Worm (Caenorhabditis elegans) whole organism, L2 larva: Measurements from ENCODE around the gene Y65A5A.1.

Experiments
- C34F6.9 ChIP-seq: fragments of 150-350 bp; optimal IDR thresholded peaks from 2 replicates; lab custom pipeline; 2014; ENCODE audit warnings: missing biosample characterization, missing genetic modification characterization
- F13H6.1 ChIP-seq: sonication (generic microtip); optimal IDR thresholded peaks from 2 replicates; lab custom pipeline; 2016; ENCODE audit warnings: missing genetic modification characterization, missing compliant biosample characterization
- R02D3.7 ChIP-seq: fragments of 150-350 bp; optimal IDR thresholded peaks from 2 replicates; lab custom pipeline; 2014; ENCODE audit warnings: missing biosample characterization, missing genetic modification characterization
- Y55F3AM.14 ChIP-seq: fragments of 200-800 bp; sonication (Bioruptor generic); optimal IDR thresholded peaks from 2 replicates; lab custom pipeline; 2018; ENCODE audit warnings: mild to moderate bottlenecking, missing genetic modification characterization, missing compliant biosample characterization
- ZK546.5 ChIP-seq: sonication (generic microtip); optimal IDR thresholded peaks from 2 replicates; lab custom pipeline; 2017; ENCODE audit warnings: missing biosample characterization, missing genetic modification characterization
- alr-1 ChIP-seq: fragments of 150-350 bp; optimal IDR thresholded peaks from 2 replicates; lab custom pipeline; 2014; ENCODE audit warnings: missing biosample characterization, missing genetic modification characterization
- aly-2 ChIP-seq: fragments of 150-350 bp; optimal IDR thresholded peaks from 2 replicates; lab custom pipeline; 2014; ENCODE audit warnings: missing biosample characterization, missing genetic modification characterization
- ama-1 ChIP-seq: fragments of 150-350 bp; optimal IDR thresholded peaks from 2 replicates; lab custom pipeline; 2018; ENCODE audit warnings: inconsistent platforms
- blmp-1 ChIP-seq: sonication (generic microtip); optimal IDR thresholded peaks from 2 replicates; lab custom pipeline; 2017; ENCODE audit warnings: missing genetic modification characterization, mild to moderate bottlenecking, missing compliant biosample characterization, antibody characterized with exemption, moderate library complexity; ENCODE audit not compliant: insufficient read depth
- ceh-16 ChIP-seq: fragments of 150-350 bp; optimal IDR thresholded peaks from 2 replicates; lab custom pipeline; 2014; ENCODE audit warnings: missing biosample characterization, missing genetic modification characterization
- ceh-82 ChIP-seq: fragments of 150-350 bp; optimal IDR thresholded peaks from 2 replicates; lab custom pipeline; 2014; ENCODE audit warnings: missing biosample characterization, missing genetic modification characterization
- crh-2 ChIP-seq: sonication (generic microtip); optimal IDR thresholded peaks from 2 replicates; lab custom pipeline; 2017; ENCODE audit warnings: missing biosample characterization, missing genetic modification characterization
- dmd-4 ChIP-seq: sonication (generic microtip); optimal IDR thresholded peaks from 2 replicates; lab custom pipeline; 2017; ENCODE audit warnings: missing biosample characterization, missing genetic modification characterization
- egl-27 ChIP-seq: sonication (generic microtip); optimal IDR thresholded peaks from 3 replicates; lab custom pipeline; 2017; ENCODE audit warnings: missing biosample characterization, missing genetic modification reagents, missing genetic modification characterization
- elt-1 ChIP-seq: fragments of 150-350 bp; optimal IDR thresholded peaks from 2 replicates; lab custom pipeline; 2014; ENCODE audit warnings: missing biosample characterization, missing genetic modification characterization
- elt-3 ChIP-seq: sonication (generic microtip); optimal IDR thresholded peaks from 2 replicates; lab custom pipeline; 2017; ENCODE audit warnings: missing biosample characterization, missing genetic modification characterization
- fos-1 ChIP-seq: fragments of 150-350 bp; optimal IDR thresholded peaks from 2 replicates; lab custom pipeline; 2014; ENCODE audit warnings: missing biosample characterization, missing genetic modification characterization
- gmeb-1 ChIP-seq: fragments of 150-350 bp; optimal IDR thresholded peaks from 2 replicates; lab custom pipeline; 2014; ENCODE audit warnings: missing biosample characterization, missing genetic modification characterization
- lin-11 ChIP-seq: fragments of 150-350 bp; sonication (generic microtip); optimal IDR thresholded peaks from 2 replicates; lab custom pipeline; 2014; ENCODE audit warnings: missing biosample characterization, missing genetic modification characterization, inconsistent platforms, mixed read lengths
- lin-13 ChIP-seq: fragments of 150-350 bp; optimal IDR thresholded peaks from 2 replicates; lab custom pipeline; 2014; ENCODE audit warnings: missing biosample characterization, missing genetic modification reagents, missing genetic modification characterization
- lin-39 ChIP-seq: fragments of 150-350 bp; optimal IDR thresholded peaks from 2 replicates; lab custom pipeline; 2014; ENCODE audit warnings: missing biosample characterization, missing genetic modification reagents, missing genetic modification characterization
- mab-5 ChIP-seq: fragments of 150-350 bp; optimal IDR thresholded peaks from 2 replicates; lab custom pipeline; 2014; ENCODE audit warnings: missing biosample characterization, missing genetic modification characterization
- mbf-1 ChIP-seq: sonication (generic microtip); optimal IDR thresholded peaks from 2 replicates; lab custom pipeline; 2017; ENCODE audit warnings: missing biosample characterization, missing genetic modification characterization
- mdl-1 ChIP-seq, 2 experiments: fragments of 150-350 bp in 1 of 2; sonication (generic microtip) in 1 of 2; optimal IDR thresholded peaks; 2 replicates each; lab custom pipeline; 2017; ENCODE audit warnings: missing biosample characterization in 2 of 2, missing genetic modification characterization in 2 of 2
- nhr-10 ChIP-seq: sonication (generic microtip); optimal IDR thresholded peaks from 2 replicates; lab custom pipeline; 2017; ENCODE audit warnings: missing biosample characterization, missing genetic modification characterization
- nhr-11 ChIP-seq: fragments of 150-350 bp; optimal IDR thresholded peaks from 2 replicates; lab custom pipeline; 2014; ENCODE audit warnings: missing biosample characterization, missing genetic modification characterization
- nhr-12 ChIP-seq: fragments of 150-350 bp; optimal IDR thresholded peaks from 2 replicates; lab custom pipeline; 2014; ENCODE audit warnings: missing biosample characterization, missing genetic modification characterization
- nhr-129 ChIP-seq: fragments of 150-350 bp; optimal IDR thresholded peaks from 2 replicates; lab custom pipeline; 2014; ENCODE audit warnings: missing biosample characterization, missing genetic modification characterization
- nhr-21 ChIP-seq: fragments of 150-350 bp; optimal IDR thresholded peaks from 2 replicates; lab custom pipeline; 2014; ENCODE audit warnings: missing biosample characterization, missing genetic modification characterization
- nhr-237 ChIP-seq: fragments of 150-350 bp; optimal IDR thresholded peaks from 2 replicates; lab custom pipeline; 2014; ENCODE audit warnings: missing biosample characterization, missing genetic modification characterization
- nhr-25 ChIP-seq: fragments of 150-350 bp; sonication (generic microtip); optimal IDR thresholded peaks from 3 replicates; lab custom pipeline; 2014; ENCODE audit warnings: missing biosample characterization, missing genetic modification characterization
- nhr-77 ChIP-seq: fragments of 150-350 bp; optimal IDR thresholded peaks from 2 replicates; lab custom pipeline; 2014; ENCODE audit warnings: missing biosample characterization, missing genetic modification characterization
- peb-1 ChIP-seq: fragments of 150-350 bp; optimal IDR thresholded peaks from 2 replicates; lab custom pipeline; 2014; ENCODE audit warnings: missing biosample characterization, missing genetic modification characterization
- sem-4 ChIP-seq: fragments of 150-350 bp; optimal IDR thresholded peaks from 2 replicates; lab custom pipeline; 2014; ENCODE audit warnings: missing biosample characterization, missing genetic modification reagents, missing genetic modification characterization
- skn-1 ChIP-seq: sonication (generic microtip); optimal IDR thresholded peaks from 2 replicates; lab custom pipeline; 2017; ENCODE audit warnings: missing biosample characterization, missing genetic modification characterization
- sma-3 ChIP-seq: sonication (generic microtip); optimal IDR thresholded peaks from 2 replicates; lab custom pipeline; 2016; ENCODE audit warnings: missing genetic modification reagents, missing genetic modification characterization, missing compliant biosample characterization
- sma-9 ChIP-seq, 2 experiments: fragments of 150-350 bp in 1 of 2; sonication (generic microtip) in 1 of 2; optimal IDR thresholded peaks; 2 replicates each; lab custom pipeline; 2014 to 2016; ENCODE audit warnings: missing genetic modification characterization in 2 of 2, mild to moderate bottlenecking in 1 of 2, missing biosample characterization in 1 of 2, missing compliant biosample characterization in 1 of 2, missing genetic modification reagents in 1 of 2, moderate library complexity in 1 of 2
- snpc-4 ChIP-seq: fragments of 150-350 bp; optimal IDR thresholded peaks from 2 replicates; lab custom pipeline; 2014; ENCODE audit warnings: missing biosample characterization, missing genetic modification characterization
- unc-39 ChIP-seq: fragments of 150-350 bp; optimal IDR thresholded peaks from 2 replicates; lab custom pipeline; 2014; ENCODE audit warnings: missing biosample characterization, missing genetic modification characterization
- unc-55 ChIP-seq: fragments of 150-350 bp; sonication (generic microtip); optimal IDR thresholded peaks from 3 replicates; lab custom pipeline; 2014; ENCODE audit warnings: missing biosample characterization, missing genetic modification reagents, missing genetic modification characterization
- unc-62 ChIP-seq: fragments of 150-350 bp; optimal IDR thresholded peaks from 2 replicates; lab custom pipeline; 2014; ENCODE audit warnings: missing biosample characterization, missing genetic modification reagents, missing genetic modification characterization
- zag-1 ChIP-seq: fragments of 150-350 bp; optimal IDR thresholded peaks from 2 replicates; lab custom pipeline; 2014; ENCODE audit warnings: missing biosample characterization, missing genetic modification characterization
- ztf-1 ChIP-seq: fragments of 200-800 bp; sonication (Bioruptor generic); conservative IDR thresholded peaks from 2 replicates; pipeline ENCODE4 v1.3.6; 2022; ENCODE audit warnings: missing genetic modification characterization, missing compliant biosample characterization
- ztf-11 ChIP-seq: sonication (generic microtip); optimal IDR thresholded peaks from 2 replicates; lab custom pipeline; 2017; ENCODE audit warnings: missing biosample characterization, missing genetic modification characterization
- ztf-4 ChIP-seq: fragments of 150-350 bp; optimal IDR thresholded peaks from 2 replicates; lab custom pipeline; 2014; ENCODE audit warnings: missing biosample characterization, missing genetic modification characterization

Y65A5A.1 gene

DNA sequence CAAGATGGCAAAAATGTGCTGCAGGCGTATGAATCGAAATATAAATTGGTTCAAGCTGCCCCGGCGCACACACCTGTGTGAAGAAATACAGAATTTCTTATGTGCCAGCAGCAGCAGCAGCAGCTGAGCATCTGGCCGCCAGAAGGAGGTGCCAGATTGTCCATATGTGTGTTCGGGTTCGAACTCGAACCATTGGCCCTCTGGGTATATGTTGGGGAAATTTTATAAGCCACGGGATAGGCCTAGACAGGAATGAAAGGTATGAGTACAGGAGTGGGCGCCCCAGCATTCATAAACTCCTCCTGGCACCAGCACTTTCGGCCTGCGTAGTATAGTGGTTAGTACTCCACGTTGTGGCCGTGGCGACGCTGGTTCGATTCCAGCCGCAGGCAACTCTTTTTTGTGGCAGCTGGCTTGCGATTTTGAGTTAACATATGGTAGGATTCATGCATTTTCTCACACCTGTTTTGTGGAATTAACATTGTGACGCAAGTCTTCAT, 11.4 kb downstream of the Y65A5A.1 start (continued):
- TF ChIP-seq nhr-129 (tag; lab: Kevin White, UChicago) (peak; percentile 66), unc-62 (GFP tag; lab: Kevin White, UChicago) (no peak), blmp-1 (tag; lab: Kevin White, UChicago) (no peak), peb-1 (tag; lab: Kevin White, UChicago) (no peak), nhr-77 (tag; lab: Kevin White, UChicago) (no peak), sma-9 (GFP tag; optimal IDR thresholded peaks at IDR 0.05; lab: Kevin White, UChicago) (peak; percentile 46), sma-9 (tag; optimal IDR thresholded peaks at IDR 0.05; lab: Kevin White, UChicago) (no peak), mab-5 (tag; lab: Kevin White, UChicago) (no peak), nhr-21 (tag; lab: Kevin White, UChicago) (no peak), C34F6.9 (no peak), Y55F3AM.14 (peak; percentile 19)
- TF ChIP-seq, all 48 proteins: peak for 7

DNA sequence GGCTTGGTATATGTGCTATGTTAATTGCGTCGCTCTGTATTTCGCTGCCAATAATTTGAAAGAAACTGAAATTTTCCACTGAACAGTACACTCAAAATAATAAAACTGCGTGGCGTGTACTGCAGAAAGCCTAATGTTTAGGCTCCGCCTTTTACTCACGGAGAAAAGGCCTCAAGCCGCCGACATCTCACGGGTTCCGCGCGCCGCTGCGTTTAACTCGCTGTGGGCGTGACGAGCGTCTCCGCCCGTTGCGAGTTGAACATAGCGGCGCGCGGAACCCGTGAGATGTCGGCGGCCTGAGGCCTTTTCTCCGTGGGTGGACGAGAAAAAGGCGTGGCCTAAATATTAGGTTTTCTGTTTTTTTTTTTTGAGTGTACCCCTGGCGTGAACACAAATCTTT, 15.0 kb downstream of the Y65A5A.1 start:
- TF ChIP-seq ztf-4 (tag; lab: Kevin White, UChicago) (no peak), sem-4 (tag; lab: Kevin White, UChicago) (no peak), nhr-21 (tag; lab: Kevin White, UChicago) (no peak), ceh-16 (tag; lab: Kevin White, UChicago) (no peak), lin-11 (no peak), peb-1 (tag; lab: Kevin White, UChicago) (no peak), nhr-129 (tag; lab: Kevin White, UChicago) (no peak), elt-1 (tag; lab: Kevin White, UChicago) (no peak), skn-1 (tag; lab: Kevin White, UChicago) (no peak), lin-13 (no peak), snpc-4 (tag; lab: Kevin White, UChicago) (no peak), lin-39 (tag; lab: Kevin White, UChicago) (no peak), nhr-11 (tag; lab: Kevin White, UChicago) (no peak), unc-39 (tag; lab: Kevin White, UChicago) (no peak), crh-2 (no peak)
- TF ChIP-seq, all 48 proteins: peak for 0

DNA sequence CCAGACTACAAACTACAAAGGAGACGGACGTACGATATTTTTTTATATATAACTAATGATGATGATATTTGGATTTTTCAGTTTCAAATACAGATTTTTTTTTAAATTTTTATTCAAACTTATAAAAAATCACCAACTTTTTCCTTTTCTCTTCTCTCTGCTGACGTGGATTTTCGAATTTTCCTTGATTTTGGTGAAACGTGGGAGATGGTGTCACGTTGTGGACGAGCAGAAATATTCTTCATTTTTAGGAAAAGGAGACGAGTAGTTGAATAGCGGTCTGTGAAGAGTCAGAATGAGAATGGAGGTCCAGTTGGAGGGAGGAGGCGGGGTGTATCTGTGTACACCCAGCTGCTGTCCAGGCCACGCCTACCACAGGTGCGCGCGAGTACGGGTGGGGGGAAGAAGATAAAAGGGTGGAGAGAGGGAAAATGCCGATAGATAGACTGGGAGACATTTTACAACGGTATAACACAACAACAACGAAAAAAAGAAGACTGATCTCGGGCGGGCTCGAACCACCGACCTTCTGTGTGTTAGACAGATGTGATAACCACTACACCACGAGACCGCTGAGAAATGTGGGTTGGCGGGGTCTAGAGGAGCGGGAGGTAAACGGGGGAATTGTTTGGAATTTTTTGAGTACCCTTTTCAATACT, 17.6 kb downstream of the Y65A5A.1 start, which contains the start of gene Y7A9D.1:
Gene Y7A9D.1 (minus strand): TSS at position 283 of the 659 bp plus-strand sequence.
- no peak for TF ChIP-seq zag-1 (tag; lab: Kevin White, UChicago)
- no peak for TF ChIP-seq nhr-10
- TF ChIP-seq sem-4 (tag; lab: Kevin White, UChicago), result no peak
- TF ChIP-seq sma-9 (GFP tag; optimal IDR thresholded peaks at IDR 0.05; lab: Kevin White, UChicago), result no peak
- TF ChIP-seq sma-9 (tag; optimal IDR thresholded peaks at IDR 0.05; lab: Kevin White, UChicago), result no peak
- TF ChIP-seq unc-62 (GFP tag; lab: Kevin White, UChicago), result no peak
- no peak for TF ChIP-seq nhr-237 (tag; lab: Kevin White, UChicago)
- no peak for TF ChIP-seq Y55F3AM.14
- no peak for TF ChIP-seq nhr-77 (tag; lab: Kevin White, UChicago)
- no peak for TF ChIP-seq peb-1 (tag; lab: Kevin White, UChicago)
- TF ChIP-seq ama-1 (lab: Kevin White, UChicago), result no peak
- TF ChIP-seq C34F6.9, result peak; percentile 23
- TF ChIP-seq mdl-1 (tag; optimal IDR thresholded peaks at IDR 0.05; lab: Kevin White, UChicago), result no peak
- no peak for TF ChIP-seq crh-2
- TF ChIP-seq blmp-1 (tag; lab: Kevin White, UChicago), result no peak
- no peak for TF ChIP-seq snpc-4 (tag; lab: Kevin White, UChicago)
- peak; percentile 67 for TF ChIP-seq nhr-21 (tag; lab: Kevin White, UChicago)
- TF ChIP-seq egl-27 (tag; lab: Kevin White, UChicago), result no peak
- TF ChIP-seq F13H6.1, result peak; percentile 5
- TF ChIP-seq alr-1 (tag; lab: Kevin White, UChicago), result no peak
- TF ChIP-seq mab-5 (tag; lab: Kevin White, UChicago), result no peak
- no peak for TF ChIP-seq ceh-82 (tag; lab: Kevin White, UChicago)
- TF ChIP-seq fos-1, result peak; percentile 46
- no peak for TF ChIP-seq R02D3.7 (tag; lab: Kevin White, UChicago)
- no peak for TF ChIP-seq elt-3 (tag; lab: Kevin White, UChicago)
- TF ChIP-seq unc-39 (tag; lab: Kevin White, UChicago), result no peak
- peak; percentile 52 for TF ChIP-seq sma-3 (GFP tag; lab: Kevin White, UChicago)
- no peak for TF ChIP-seq ceh-16 (tag; lab: Kevin White, UChicago)
- no peak for TF ChIP-seq elt-1 (tag; lab: Kevin White, UChicago)
- TF ChIP-seq unc-55, result peak; percentile 16
- TF ChIP-seq aly-2, result no peak
- peak; percentile 29 for TF ChIP-seq lin-13
- TF ChIP-seq ZK546.5, result no peak
- TF ChIP-seq ztf-1, result no peak
- no peak for TF ChIP-seq nhr-12 (tag; lab: Kevin White, UChicago)
- TF ChIP-seq gmeb-1 (tag; lab: Kevin White, UChicago), result peak; percentile 39
- no peak for TF ChIP-seq ztf-11 (tag; lab: Kevin White, UChicago)
- peak; percentile 3 for TF ChIP-seq nhr-25
- TF ChIP-seq lin-11, result peak; percentile 26
- no peak for TF ChIP-seq dmd-4 (tag; lab: Kevin White, UChicago)
- no peak for TF ChIP-seq nhr-11 (tag; lab: Kevin White, UChicago)
- TF ChIP-seq lin-39 (tag; lab: Kevin White, UChicago), result no peak
- no peak for TF ChIP-seq mbf-1 (tag; lab: Kevin White, UChicago)
